Fruit fly (Drosophila melanogaster) whole organism, embryonic: ENCODE data around the gene Tsp66A.
A peak's percentile ranks its signal among the peaks of the same experiment; 100 is the strongest.

Experiments used
- Atf3 ChIP-seq: fragments of 200-800 bp; sonication (Bioruptor generic); optimal IDR thresholded peaks from 3 replicates; lab custom pipeline; 2016; ENCODE audit warnings: missing biosample characterization, missing genetic modification characterization
- BEAF-32 ChIP-seq: fragments of 200-800 bp; sonication (Bioruptor generic); optimal IDR thresholded peaks from 3 replicates; lab custom pipeline; 2017; ENCODE audit warnings: missing biosample characterization, missing genetic modification characterization, mild to moderate bottlenecking, moderate library complexity, missing genetic modification reagents
- Bdp1 ChIP-seq: fragments of 200-800 bp; sonication (Bioruptor generic); optimal IDR thresholded peaks from 3 replicates; lab custom pipeline; 2016; ENCODE audit warnings: missing biosample characterization, missing genetic modification characterization
- C15 ChIP-seq: fragments of 200-800 bp; sonication (Bioruptor generic); IDR thresholded peaks from 3 replicates; pipeline ENCODE4 v1.3.6; 2022; ENCODE audit warnings: missing biosample characterization, missing genetic modification characterization
- CG10209 ChIP-seq: fragments of 200-800 bp; sonication (Bioruptor generic); optimal IDR thresholded peaks from 3 replicates; lab custom pipeline; 2017; ENCODE audit warnings: missing biosample characterization, mild to moderate bottlenecking, missing genetic modification characterization, missing genetic modification reagents
- CG10267 ChIP-seq: fragments of 200-800 bp; sonication (Bioruptor generic); optimal IDR thresholded peaks from 2 replicates; lab custom pipeline; 2018; ENCODE audit warnings: missing biosample characterization, mild to moderate bottlenecking, missing genetic modification characterization, moderate library complexity
- CG10274 ChIP-seq: fragments of 200-800 bp; sonication (Bioruptor generic); optimal IDR thresholded peaks from 3 replicates; lab custom pipeline; 2017; ENCODE audit warnings: missing biosample characterization, mild to moderate bottlenecking, missing genetic modification characterization
- CG10959 ChIP-seq: fragments of 200-800 bp; sonication (Bioruptor generic); IDR thresholded peaks from 2 replicates; pipeline ENCODE4 v1.3.6; 2022; ENCODE audit warnings: missing biosample characterization, missing genetic modification characterization
- CG11504 ChIP-seq: fragments of 200-800 bp; sonication (Bioruptor generic); optimal IDR thresholded peaks from 3 replicates; lab custom pipeline; 2019; ENCODE audit warnings: missing biosample characterization, mild to moderate bottlenecking, missing genetic modification characterization, moderate library complexity
- CG12155 ChIP-seq: fragments of 200-800 bp; sonication (Bioruptor generic); optimal IDR thresholded peaks from 3 replicates; lab custom pipeline; 2016; ENCODE audit warnings: missing biosample characterization, missing genetic modification characterization
- CG12391 ChIP-seq: fragments of 200-800 bp; sonication (Bioruptor generic); optimal IDR thresholded peaks from 3 replicates; lab custom pipeline; 2018; ENCODE audit warnings: missing biosample characterization, mild to moderate bottlenecking, missing genetic modification characterization, moderate library complexity
- CG12744 ChIP-seq: fragments of 200-800 bp; sonication (Bioruptor generic); optimal IDR thresholded peaks from 2 replicates; lab custom pipeline; 2016; ENCODE audit warnings: missing biosample characterization, missing genetic modification characterization
- CG12942 ChIP-seq: fragments of 200-800 bp; sonication (Bioruptor generic); optimal IDR thresholded peaks from 3 replicates; lab custom pipeline; 2016; ENCODE audit warnings: missing biosample characterization, missing genetic modification characterization
- CG14014 ChIP-seq: fragments of 200-800 bp; sonication (Bioruptor generic); IDR thresholded peaks from 2 replicates; pipeline ENCODE4 v1.3.6; 2022; ENCODE audit warnings: missing biosample characterization, missing genetic modification characterization
- CG1529 ChIP-seq: fragments of 200-800 bp; sonication (Bioruptor generic); optimal IDR thresholded peaks from 3 replicates; lab custom pipeline; 2018; ENCODE audit warnings: missing biosample characterization, missing genetic modification characterization
- CG15696 ChIP-seq: fragments of 200-800 bp; sonication (Bioruptor generic); optimal IDR thresholded peaks from 2 replicates; lab custom pipeline; 2019; ENCODE audit warnings: missing biosample characterization, mild to moderate bottlenecking, missing genetic modification characterization, moderate library complexity
- CG17568 ChIP-seq: fragments of 200-800 bp; sonication (Bioruptor generic); optimal IDR thresholded peaks from 2 replicates; lab custom pipeline; 2018; ENCODE audit warnings: missing biosample characterization, mild to moderate bottlenecking, missing genetic modification characterization, moderate library complexity
- CG31441 ChIP-seq: fragments of 200-800 bp; sonication (Bioruptor generic); IDR thresholded peaks from 2 replicates; pipeline ENCODE4 v1.3.6; 2022; ENCODE audit warnings: missing biosample characterization, missing genetic modification characterization
- CG33557 ChIP-seq: fragments of 200-800 bp; sonication (Bioruptor generic); optimal IDR thresholded peaks from 2 replicates; lab custom pipeline; 2019; ENCODE audit warnings: missing biosample characterization, mild to moderate bottlenecking, missing genetic modification characterization, moderate library complexity
- CG4282 ChIP-seq: fragments of 200-800 bp; sonication (Bioruptor generic); optimal IDR thresholded peaks from 2 replicates; lab custom pipeline; 2016; ENCODE audit warnings: missing biosample characterization, missing genetic modification characterization
- CG4617 ChIP-seq: fragments of 200-800 bp; sonication (Bioruptor generic); optimal IDR thresholded peaks from 3 replicates; lab custom pipeline; 2016; ENCODE audit warnings: missing biosample characterization, missing genetic modification characterization, borderline replicate concordance
- CG4820 ChIP-seq: fragments of 200-800 bp; sonication (Bioruptor generic); optimal IDR thresholded peaks from 3 replicates; lab custom pipeline; 2016; ENCODE audit warnings: missing biosample characterization, missing genetic modification characterization
- CG6854 ChIP-seq: fragments of 200-800 bp; sonication (Bioruptor generic); optimal IDR thresholded peaks from 3 replicates; lab custom pipeline; 2017; ENCODE audit warnings: missing biosample characterization, mild to moderate bottlenecking, missing genetic modification characterization
- CG7372 ChIP-seq: fragments of 200-800 bp; sonication (Bioruptor generic); IDR thresholded peaks from 2 replicates; pipeline ENCODE4 v1.3.6; 2022; ENCODE audit warnings: missing biosample characterization, missing genetic modification characterization
- CG8281 ChIP-seq: fragments of 200-800 bp; sonication (Bioruptor generic); optimal IDR thresholded peaks from 2 replicates; lab custom pipeline; 2018; ENCODE audit warnings: missing biosample characterization, mild to moderate bottlenecking, missing genetic modification characterization, moderate library complexity
- CG8944 ChIP-seq: fragments of 200-800 bp; sonication (Bioruptor generic); optimal IDR thresholded peaks from 3 replicates; lab custom pipeline; 2016; ENCODE audit warnings: missing biosample characterization, missing genetic modification characterization
- CG9727 ChIP-seq: fragments of 200-800 bp; sonication (Bioruptor generic); optimal IDR thresholded peaks from 3 replicates; lab custom pipeline; 2017; ENCODE audit warnings: missing biosample characterization, mild to moderate bottlenecking, missing genetic modification characterization
- CG9932 ChIP-seq: fragments of 200-800 bp; sonication (Bioruptor generic); IDR thresholded peaks from 2 replicates; pipeline ENCODE4 v1.3.6; 2022; ENCODE audit warnings: missing biosample characterization, missing genetic modification characterization
- Dip2 ChIP-seq: fragments of 200-800 bp; sonication (Bioruptor generic); IDR thresholded peaks from 2 replicates; pipeline ENCODE4 v1.3.6; 2022; ENCODE audit warnings: missing biosample characterization, missing genetic modification characterization
- Dref ChIP-seq: fragments of 200-800 bp; sonication (Bioruptor generic); IDR thresholded peaks from 2 replicates; pipeline ENCODE4 v1.3.6; 2022; ENCODE audit warnings: missing biosample characterization, missing genetic modification characterization
- ERR ChIP-seq: fragments of 200-800 bp; sonication (Bioruptor generic); optimal IDR thresholded peaks from 2 replicates; lab custom pipeline; 2016; ENCODE audit warnings: missing biosample characterization, missing genetic modification characterization
- Ets65A ChIP-seq: fragments of 200-800 bp; sonication (Bioruptor generic); peaks from one replicate; lab custom pipeline; 2016; ENCODE audit warnings: missing biosample characterization, missing genetic modification characterization
- Fer1 ChIP-seq: fragments of 200-800 bp; sonication (Bioruptor generic); optimal IDR thresholded peaks from 2 replicates; lab custom pipeline; 2017; ENCODE audit warnings: missing biosample characterization, mild to moderate bottlenecking, missing genetic modification characterization
- H2.0 ChIP-seq: fragments of 200-800 bp; sonication (Bioruptor generic); IDR thresholded peaks from 2 replicates; pipeline ENCODE4 v1.3.6; 2022; ENCODE audit warnings: missing biosample characterization, missing genetic modification characterization
- HmgD ChIP-seq: fragments of 200-800 bp; sonication (Bioruptor generic); optimal IDR thresholded peaks from 3 replicates; lab custom pipeline; 2016; ENCODE audit warnings: missing biosample characterization, missing genetic modification characterization
- Vsx1 ChIP-seq: fragments of 200-800 bp; sonication (Bioruptor generic); optimal IDR thresholded peaks from 2 replicates; lab custom pipeline; 2017; ENCODE audit warnings: missing biosample characterization, mild to moderate bottlenecking, missing genetic modification characterization, missing genetic modification reagents
- ap ChIP-seq: fragments of 200-800 bp; sonication (Bioruptor generic); IDR thresholded peaks from 2 replicates; pipeline ENCODE4 v1.3.6; 2022; ENCODE audit warnings: missing biosample characterization, missing genetic modification characterization
- crol ChIP-seq: fragments of 200-800 bp; sonication (Bioruptor generic); IDR thresholded peaks from 2 replicates; pipeline ENCODE4 v1.3.6; 2022; ENCODE audit warnings: missing biosample characterization, missing genetic modification characterization
- lola ChIP-seq, 3 experiments: fragments of >200 bp in 2 of 3; fragments of 200-800 bp in 1 of 3; sonication (Bioruptor generic) in 1 of 3; optimal IDR thresholded peaks; 2 replicates each; lab custom pipeline; 2017 to 2019; ENCODE audit warnings: missing biosample characterization in 3 of 3, missing genetic modification characterization in 3 of 3, mild to moderate bottlenecking in 1 of 3, moderate library complexity in 1 of 3
- nerfin-1 ChIP-seq: fragments of 200-800 bp; sonication (Bioruptor generic); optimal IDR thresholded peaks from 3 replicates; lab custom pipeline; 2019; ENCODE audit warnings: missing biosample characterization, mild to moderate bottlenecking, missing genetic modification characterization, moderate library complexity
- oc ChIP-seq: fragments of 200-800 bp; sonication (Bioruptor generic); optimal IDR thresholded peaks from 2 replicates; lab custom pipeline; 2018; ENCODE audit warnings: missing biosample characterization, mild to moderate bottlenecking, missing genetic modification characterization, moderate library complexity
- org-1 ChIP-seq: fragments of 200-800 bp; sonication (Bioruptor generic); optimal IDR thresholded peaks from 2 replicates; lab custom pipeline; 2017; ENCODE audit warnings: missing biosample characterization, missing genetic modification characterization
- pnt ChIP-seq: fragments of 200-800 bp; sonication (Bioruptor generic); optimal IDR thresholded peaks from 3 replicates; lab custom pipeline; 2016; ENCODE audit warnings: missing biosample characterization, missing genetic modification characterization
- run ChIP-seq: fragments of 200-800 bp; sonication (Bioruptor generic); optimal IDR thresholded peaks from 3 replicates; lab custom pipeline; 2018; ENCODE audit warnings: missing biosample characterization, mild to moderate bottlenecking, missing genetic modification characterization
- seq ChIP-seq: fragments of 200-800 bp; sonication (Bioruptor generic); IDR thresholded peaks from 2 replicates; pipeline ENCODE4 v1.3.6; 2022; ENCODE audit warnings: missing biosample characterization, missing genetic modification characterization
- stc ChIP-seq: fragments of 200-800 bp; sonication (Bioruptor generic); IDR thresholded peaks from 2 replicates; pipeline ENCODE4 v1.3.6; 2022; ENCODE audit warnings: missing biosample characterization, missing genetic modification characterization
- zen ChIP-seq: fragments of 200-800 bp; sonication (Bioruptor generic); optimal IDR thresholded peaks from 3 replicates; lab custom pipeline; 2018; ENCODE audit warnings: missing biosample characterization, mild to moderate bottlenecking, missing genetic modification characterization, moderate library complexity
- zf30C ChIP-seq: fragments of 200-800 bp; sonication (Bioruptor generic); optimal IDR thresholded peaks from 3 replicates; lab custom pipeline; 2018; ENCODE audit warnings: missing biosample characterization, mild to moderate bottlenecking, missing genetic modification characterization

Tsp66A gene

dm6 chr3L:7510414-7511384 lies 45.4 kb downstream of the Tsp66A start, which contains the start of gene CG7546 (continued):
- no peak for TF ChIP-seq CG10274 (GFP tag; lab: Kevin White, UChicago)
- TF ChIP-seq C15 (GFP tag; lab: Robert Waterston, UW) = no peak
- no peak for TF ChIP-seq HmgD (GFP tag; lab: Kevin White, UChicago)
- no peak for TF ChIP-seq CG8281 (tag; lab: Kevin White, UChicago)
- TF ChIP-seq CG12391 (tag; lab: Kevin White, UChicago) = peak; percentile 76
- 0 out of 2 replicates have a peak, but pooled peaks have one; percentile 15 for TF ChIP-seq H2.0 (GFP tag; lab: Robert Waterston, UW)
- TF ChIP-seq CG10959 = no peak
- peak; percentile 62 for TF ChIP-seq CG9932 (GFP tag; lab: Robert Waterston, UW)
- TF ChIP-seq run (tag; lab: Kevin White, UChicago) = no peak
- TF ChIP-seq org-1 (GFP tag; lab: Kevin White, UChicago) = no peak
- peak; percentile 37 for TF ChIP-seq CG12155
- no peak for TF ChIP-seq oc
- TF ChIP-seq CG4617 (GFP tag; lab: Kevin White, UChicago) = peak; percentile 91
- TF ChIP-seq Dip2 (GFP tag; lab: Robert Waterston, UW) = no peak
- peak; percentile 19 for TF ChIP-seq CG33557 (GFP tag; lab: Kevin White, UChicago)
- TF ChIP-seq CG7372 (GFP tag; lab: Robert Waterston, UW) = 0 out of 2 replicates have a peak, but pooled peaks have one; percentile 9
- TF ChIP-seq seq (GFP tag; lab: Robert Waterston, UW) = no peak
- TF ChIP-seq CG12942 (GFP tag; lab: Kevin White, UChicago) = peak; percentile 17
- TF ChIP-seq CG15696 (tag; lab: Kevin White, UChicago) = peak; percentile 10
- no peak for TF ChIP-seq CG1529
- TF ChIP-seq Vsx1 = no peak
- TF ChIP-seq CG10267 (tag; lab: Kevin White, UChicago) = peak; percentile 61
- TF ChIP-seq Dref (GFP tag; lab: Robert Waterston, UW) = peak; percentile 49
- peak; percentile 36 for TF ChIP-seq BEAF-32
- TF ChIP-seq CG4820 (GFP tag; lab: Kevin White, UChicago) = no peak
- TF ChIP-seq CG10209 (GFP tag; lab: Kevin White, UChicago) = peak; percentile 24
- 0 out of 2 replicates have a peak, but pooled peaks have one; percentile 13 for TF ChIP-seq ap
- no peak for TF ChIP-seq Atf3 (GFP tag; lab: Kevin White, UChicago)
- peak; percentile 59; the same call in 1 of the 2 replicates for TF ChIP-seq CG31441 (GFP tag; lab: Robert Waterston, UW)
- TF ChIP-seq nerfin-1 (tag; lab: Kevin White, UChicago) = peak; percentile 27
- no peak for TF ChIP-seq Fer1 (GFP tag; lab: Kevin White, UChicago)
- TF ChIP-seq CG17568 (GFP tag; lab: Kevin White, UChicago) = no peak
- peak; percentile 38 for TF ChIP-seq zf30C
- peak; percentile 13 for TF ChIP-seq CG9727 (GFP tag; lab: Kevin White, UChicago)
- TF ChIP-seq Ets65A = peak; percentile 18
- no peak; the same call in 1 of the 2 replicates for TF ChIP-seq CG14014 (GFP tag; lab: Robert Waterston, UW)
- TF ChIP-seq lola (GFP tag; optimal IDR thresholded peaks at IDR 0.05; lab: Kevin White, UChicago) = peak in 1 of 3 experiments; percentile 65
- no peak for TF ChIP-seq CG6854
- 0 out of 2 replicates have a peak, but pooled peaks have one; percentile 17 for TF ChIP-seq stc (GFP tag; lab: Robert Waterston, UW)
- TF ChIP-seq CG4282 (GFP tag; lab: Kevin White, UChicago) = no peak
- TF ChIP-seq CG12744 (GFP tag; lab: Kevin White, UChicago) = no peak
- peak; percentile 99 for TF ChIP-seq crol (GFP tag; lab: Robert Waterston, UW)
- no peak for TF ChIP-seq Bdp1 (GFP tag; lab: Kevin White, UChicago)
- TF ChIP-seq ERR (GFP tag; lab: Kevin White, UChicago) = no peak
- TF ChIP-seq CG11504 (tag; lab: Kevin White, UChicago) = peak; percentile 59
- TF ChIP-seq pnt (GFP tag; lab: Kevin White, UChicago) = no peak
- peak; percentile 10 for TF ChIP-seq zen (tag; lab: Kevin White, UChicago)
- TF ChIP-seq CG8944 = no peak
